Worm (Caenorhabditis elegans): ENCODE results near the gene dpy-31.

The dpy-31 gene

DNA sequence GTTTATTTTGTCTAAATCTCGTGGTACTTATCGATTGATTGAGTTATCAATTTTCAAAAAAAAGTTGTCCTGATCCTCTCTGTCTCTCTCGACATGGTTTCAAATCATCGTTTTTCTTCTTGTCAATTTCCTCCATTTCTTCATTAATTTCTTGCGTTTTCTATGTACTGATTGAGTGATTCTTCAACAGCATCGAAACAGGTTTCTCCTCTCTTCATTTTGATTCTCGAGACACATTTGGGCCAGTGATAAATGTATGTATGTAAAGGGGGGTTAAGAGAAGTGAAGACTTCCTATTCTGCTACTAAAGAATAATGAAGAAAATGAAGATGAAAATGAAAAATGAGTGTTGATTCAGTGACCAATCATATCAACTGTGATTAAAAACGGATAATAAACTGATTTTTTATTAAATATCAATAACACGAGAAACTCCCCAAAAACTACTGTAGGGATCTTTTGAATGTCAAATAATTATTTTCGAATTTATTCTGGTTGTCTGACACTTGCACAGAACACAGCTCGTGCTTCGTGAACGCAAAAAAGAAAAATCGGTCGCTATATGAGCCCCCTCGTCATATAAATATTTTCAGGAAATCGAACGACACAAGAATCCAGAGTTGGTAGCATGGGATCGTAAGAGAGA lies 1.2 kb downstream of the dpy-31 start:
- TF ChIP-seq lin-40 (tag; optimal IDR thresholded peaks at IDR 0.05) (peak; percentile 20), somi-1 (GFP tag; optimal IDR thresholded peaks at IDR 0.05) (peak; percentile 26), hlh-26 (GFP tag; conservative IDR thresholded peaks at IDR 0.05) (no peak)

DNA sequence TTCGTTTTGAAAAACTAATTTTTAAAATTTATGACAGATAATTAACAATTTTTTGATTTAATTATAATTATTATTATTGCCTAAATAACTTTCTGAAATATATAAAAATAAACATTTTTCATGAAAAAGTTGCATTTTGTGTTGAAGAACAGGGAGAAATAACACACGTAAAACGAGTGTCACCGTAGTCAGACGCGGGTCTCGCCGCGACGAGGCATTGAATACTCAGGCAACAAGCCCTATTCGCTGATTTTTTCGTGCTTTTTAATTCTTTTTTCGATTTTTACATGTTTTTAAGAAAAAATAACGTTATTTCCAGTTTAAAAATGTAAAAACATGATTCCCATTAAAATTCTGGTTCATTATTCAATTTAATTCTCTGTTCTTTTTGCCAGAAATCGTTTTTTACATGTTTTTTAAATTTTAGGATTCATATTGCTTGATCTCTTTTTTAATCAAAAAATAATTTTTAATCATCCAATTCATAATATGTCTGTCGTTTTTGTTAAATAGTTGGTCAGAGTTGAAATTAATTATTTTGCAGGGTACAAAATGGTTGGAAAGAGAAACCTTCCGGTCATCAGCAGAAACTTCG lies 6.0 kb downstream of the dpy-31 start, which contains the start of gene rpl-6:
Gene rpl-6 (plus strand): TSS at position 545 of the 595 bp plus-strand sequence.
- TF ChIP-seq ztf-18 (tag; optimal IDR thresholded peaks at IDR 0.05) = peak; percentile 47
- TF ChIP-seq efl-1 (GFP tag; optimal IDR thresholded peaks at IDR 0.05) = peak; percentile 68
- TF ChIP-seq atf-7 (tag; optimal IDR thresholded peaks at IDR 0.05) = no peak
- TF ChIP-seq fkh-3 (tag; optimal IDR thresholded peaks at IDR 0.05) = no peak
- no peak for TF ChIP-seq gei-17 (GFP tag; optimal IDR thresholded peaks at IDR 0.05)
- TF ChIP-seq mcd-1 (GFP tag; IDR thresholded peaks at IDR 0.05) = peak; percentile 81
- no peak for TF ChIP-seq mes-4 (tag; optimal IDR thresholded peaks at IDR 0.05)
- peak; percentile 74 for TF ChIP-seq attf-3 (GFP tag; conservative IDR thresholded peaks at IDR 0.05)
- TF ChIP-seq madf-3 (GFP tag; IDR thresholded peaks at IDR 0.05) = peak; percentile 84
- TF ChIP-seq ama-1 (optimal IDR thresholded peaks at IDR 0.05) = peak; percentile 2
- peak in 1 of 2 experiments; percentile 29 for TF ChIP-seq ama-1 (GFP tag; optimal IDR thresholded peaks at IDR 0.05)
- peak; percentile 35 for TF ChIP-seq dpl-1 (GFP tag; optimal IDR thresholded peaks at IDR 0.05)
- TF ChIP-seq Y95B8A.8 (GFP tag; IDR thresholded peaks at IDR 0.05) = 0 out of 2 replicates have a peak, but pooled peaks have one; percentile 19
- TF ChIP-seq ztf-25 (GFP tag; IDR thresholded peaks at IDR 0.05) = no peak
- TF ChIP-seq ceh-91 (GFP tag; IDR thresholded peaks at IDR 0.05) = peak; percentile 82
- TF ChIP-seq hmg-20 (GFP tag; IDR thresholded peaks at IDR 0.05) = no peak
- peak in 1 of 3 experiments; percentile 86 for TF ChIP-seq lin-35 (GFP tag; optimal IDR thresholded peaks at IDR 0.05)
- peak; percentile 1 for TF ChIP-seq xnd-1 (tag; optimal IDR thresholded peaks at IDR 0.05)
- TF ChIP-seq snpc-1.1 (tag; optimal IDR thresholded peaks at IDR 0.05; ENCODE audit: insufficient read depth) = peak; percentile 37
- TF ChIP-seq snpc-1.3 (tag; optimal IDR thresholded peaks at IDR 0.05; ENCODE audit: insufficient read depth) = peak; percentile 76
- 0 out of 2 replicates have a peak, but pooled peaks have one; percentile 44 for TF ChIP-seq D2030.7 (GFP tag; IDR thresholded peaks at IDR 0.05)
- TF ChIP-seq F23B12.7 (tag; optimal IDR thresholded peaks at IDR 0.05; ENCODE audit: insufficient read depth) = peak; percentile 79
- TF ChIP-seq snpc-4 (GFP tag; optimal IDR thresholded peaks at IDR 0.05) = no peak
- TF ChIP-seq snpc-4 (tag; optimal IDR thresholded peaks at IDR 0.05) = peak; percentile 49 to 76 (median 62)
- peak; percentile 28; the same call in 1 of the 2 replicates for TF ChIP-seq lir-1 (GFP tag; conservative IDR thresholded peaks at IDR 0.05)
- TF ChIP-seq F33H1.4 (GFP tag; IDR thresholded peaks at IDR 0.05) = peak; percentile 98
- TF ChIP-seq dox-1 (GFP tag; IDR thresholded peaks at IDR 0.05) = peak; percentile 55; the same call in 1 of the 2 replicates
- no peak for TF ChIP-seq rec-8 (tag; optimal IDR thresholded peaks at IDR 0.05)
- no peak for TF ChIP-seq unc-130 (GFP tag; optimal IDR thresholded peaks at IDR 0.05)
- peak; percentile 29; the same call in 1 of the 2 replicates for TF ChIP-seq ceh-100 (GFP tag; IDR thresholded peaks at IDR 0.05)
- 0 out of 2 replicates have a peak, but pooled peaks have one; percentile 62 for TF ChIP-seq ztf-28 (GFP tag; IDR thresholded peaks at IDR 0.05)
- peak; percentile 32 for TF ChIP-seq nhr-80 (tag; optimal IDR thresholded peaks at IDR 0.05)
- peak; percentile 83 for TF ChIP-seq madf-6 (GFP tag; IDR thresholded peaks at IDR 0.05)
- peak; percentile 68 for TF ChIP-seq lin-40 (tag; optimal IDR thresholded peaks at IDR 0.05)
- TF ChIP-seq let-607 (tag; optimal IDR thresholded peaks at IDR 0.05) = peak in 1 of 2 experiments; percentile 42
- peak; percentile 57 for TF ChIP-seq tbp1 (GFP tag; optimal IDR thresholded peaks at IDR 0.05)
- peak; percentile 82 for TF ChIP-seq ceh-27 (GFP tag; optimal IDR thresholded peaks at IDR 0.05)
- peak; percentile 47 for TF ChIP-seq F49E8.2 (tag; optimal IDR thresholded peaks at IDR 0.05; ENCODE audit: insufficient read depth)
- TF ChIP-seq ztf-3 (GFP tag; optimal IDR thresholded peaks at IDR 0.05) = no peak
- TF ChIP-seq snpc-3.4 (tag; optimal IDR thresholded peaks at IDR 0.05) = peak; percentile 85
- peak; percentile 16 for TF ChIP-seq lsy-27 (tag; optimal IDR thresholded peaks at IDR 0.05; ENCODE audit: borderline replicate concordance, insufficient read depth)
